Worm (Caenorhabditis elegans): ENCODE data around the gene Y58A7A.1.

Gene Y58A7A.1

DNA sequence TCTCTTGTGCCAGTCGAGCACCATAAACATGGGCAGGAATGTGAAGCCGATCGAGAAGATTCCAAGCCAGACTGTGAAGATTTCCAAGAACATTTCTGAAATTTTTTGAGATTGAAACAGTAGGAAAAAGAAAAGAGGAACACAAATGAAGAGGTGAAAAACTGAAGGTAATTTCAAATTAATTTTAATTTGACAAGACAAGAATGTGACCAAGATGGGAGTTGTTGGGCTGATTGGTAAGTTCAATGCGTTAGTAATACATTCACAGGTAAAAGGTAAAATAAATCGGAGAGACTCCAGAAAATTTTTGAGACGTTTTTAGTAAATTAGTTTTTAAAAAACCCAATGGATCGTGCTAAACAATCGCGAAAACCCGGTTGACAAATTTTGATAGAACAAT, 38.6 kb downstream of the Y58A7A.1 start, which contains the start of gene swt-7:
TSS of gene swt-7 (minus strand) at position 101 of the 400 bp plus-strand sequence.
- TF ChIP-seq unc-62 (GFP tag; optimal IDR thresholded peaks at IDR 0.05), result no peak

DNA sequence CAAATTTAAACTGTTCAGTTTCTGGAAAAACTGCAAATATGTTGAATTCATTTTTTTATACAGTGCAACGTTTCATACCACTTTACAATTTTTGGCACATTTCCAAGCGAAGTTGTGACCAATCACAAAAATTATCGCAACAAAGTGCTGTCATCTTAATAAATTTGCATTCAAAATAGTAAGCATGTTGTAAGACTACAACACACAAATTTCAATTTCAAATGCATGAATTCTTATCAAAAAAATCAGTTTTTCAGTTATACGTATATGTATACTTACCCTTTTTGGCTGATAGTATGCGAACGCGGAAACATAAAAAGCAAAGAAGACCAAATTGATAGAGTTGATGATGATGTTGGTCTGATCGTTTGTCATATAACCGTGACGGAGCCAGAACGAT, 39.1 kb downstream of the Y58A7A.1 start:
- TF ChIP-seq unc-62 (GFP tag; optimal IDR thresholded peaks at IDR 0.05), result no peak

DNA sequence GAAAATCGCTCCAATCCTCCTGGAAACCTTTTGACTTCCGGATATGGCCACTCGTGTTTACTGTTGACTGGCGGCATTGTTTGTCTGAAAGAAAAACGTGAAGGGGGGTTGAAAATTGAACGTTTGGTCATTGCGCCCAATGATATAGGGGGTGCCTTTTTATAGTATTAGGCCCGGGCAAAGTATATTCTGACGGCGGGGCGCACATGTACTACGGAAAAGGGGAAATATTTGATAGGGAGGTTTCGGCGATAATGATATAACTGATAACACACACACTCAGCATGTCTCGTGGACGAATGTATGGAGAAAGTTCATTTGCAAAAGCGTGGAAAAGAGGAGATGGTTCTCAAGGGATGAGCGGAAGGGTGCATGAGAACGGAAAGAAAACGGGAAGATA, 41.7 kb downstream of the Y58A7A.1 start, which contains the start of gene cpt-4:
TSS of gene cpt-4 (minus strand) at position 84 of the 400 bp plus-strand sequence.
- no peak for TF ChIP-seq unc-62 (GFP tag; optimal IDR thresholded peaks at IDR 0.05)

DNA sequence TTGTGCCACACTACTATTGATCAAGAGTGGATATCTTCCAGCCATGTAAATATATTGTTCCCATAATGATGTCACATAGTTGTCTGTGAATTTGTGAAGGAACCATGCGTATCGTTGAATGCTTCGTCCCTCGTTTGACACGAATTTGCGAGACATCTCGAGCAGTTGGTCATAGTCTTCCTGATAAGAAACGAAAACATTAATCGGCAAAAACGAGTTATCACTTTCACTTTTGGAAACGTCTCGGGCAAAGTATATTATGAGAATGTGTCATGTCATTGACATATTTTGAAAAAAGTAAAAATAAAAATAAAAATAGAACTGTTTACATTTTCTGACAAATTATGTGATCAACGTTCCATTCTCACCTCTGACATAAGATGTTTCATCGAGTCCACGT, 42.9 kb downstream of the Y58A7A.1 start:
- TF ChIP-seq unc-62 (GFP tag; optimal IDR thresholded peaks at IDR 0.05), result no peak

DNA sequence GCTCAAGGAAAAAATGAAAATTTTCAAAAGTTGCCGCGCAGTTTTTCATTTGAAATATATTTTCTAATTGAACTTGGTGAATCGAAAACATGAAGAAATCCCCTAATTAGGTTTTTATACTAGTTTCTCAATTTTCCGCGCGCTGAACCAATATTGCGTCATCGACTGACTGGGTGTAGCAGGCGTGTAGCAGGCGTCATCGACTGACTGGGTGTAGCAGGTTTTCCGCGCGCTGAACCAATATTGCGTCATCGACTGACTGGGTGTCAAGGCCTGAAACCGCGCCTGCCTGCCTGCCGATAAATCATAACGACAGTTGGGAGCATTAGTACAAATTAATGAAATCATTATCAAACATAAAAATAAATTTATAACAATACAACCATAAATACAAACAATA, 46.0 kb downstream of the Y58A7A.1 start:
- no peak for TF ChIP-seq unc-62 (GFP tag; optimal IDR thresholded peaks at IDR 0.05)

DNA sequence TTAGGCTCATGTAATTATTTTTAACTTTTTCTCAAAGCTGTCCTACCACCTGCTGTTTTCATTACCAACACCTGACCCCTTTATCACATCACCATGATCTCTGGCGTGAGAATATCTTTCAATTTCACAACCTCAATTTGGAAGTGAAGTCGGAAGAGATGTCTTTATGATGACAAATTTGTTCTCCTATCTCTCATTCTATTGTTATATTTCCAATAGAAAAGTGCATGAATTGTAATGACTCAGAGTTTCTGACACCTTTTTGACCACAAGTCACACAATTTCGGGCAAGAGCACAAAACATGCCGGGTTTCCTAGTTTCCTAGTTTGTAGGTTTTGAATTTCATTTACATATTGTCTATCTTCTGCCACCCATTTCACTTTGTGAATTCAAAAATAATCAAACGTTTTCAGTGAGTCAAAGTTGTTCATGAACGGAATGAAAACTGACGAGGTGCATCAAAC, 50.5 kb downstream of the Y58A7A.1 start, which contains the start of gene srr-4:
TSS of gene srr-4 (plus strand) at position 415 of the 465 bp plus-strand sequence.
- TF ChIP-seq unc-62 (GFP tag; optimal IDR thresholded peaks at IDR 0.05), result no peak

DNA sequence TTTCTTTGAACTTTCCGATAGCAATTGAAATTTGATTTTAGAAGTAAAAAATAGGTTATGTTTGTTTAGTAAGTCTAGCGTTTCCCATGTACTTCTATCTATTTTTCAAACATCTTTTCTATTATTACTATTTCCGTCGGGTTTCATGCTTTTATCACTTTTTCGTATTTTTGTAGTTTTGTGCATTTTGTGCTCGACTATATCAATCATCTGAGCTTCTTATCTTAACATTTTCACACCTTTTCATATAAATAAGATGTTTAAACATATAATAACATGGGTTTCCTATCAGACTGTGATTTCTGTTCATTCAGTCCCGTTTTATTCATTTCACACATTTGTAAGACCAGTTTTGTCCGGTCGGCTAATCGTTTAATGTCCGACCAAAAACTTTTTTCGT, 51.3 kb downstream of the Y58A7A.1 start:
- TF ChIP-seq unc-62 (GFP tag; optimal IDR thresholded peaks at IDR 0.05), result no peak

All from whole organism, dauer.